Worm (Caenorhabditis elegans) whole organism, midembryonic: ENCODE results near the gene srab-8.

Source experiments
- cog-1 ChIP-seq: sonication (generic microtip); optimal IDR thresholded peaks from 2 replicates; lab custom pipeline; 2016; ENCODE audit warnings: missing genetic modification characterization, missing compliant biosample characterization
- flt-1 ChIP-seq: fragments of 200-800 bp; sonication (Bioruptor generic); IDR thresholded peaks from 2 replicates; pipeline ENCODE4 v1.3.6; 2022; ENCODE audit warnings: missing genetic modification characterization, missing compliant biosample characterization
- klf-2 ChIP-seq: fragments of 200-800 bp; sonication (Bioruptor generic); conservative IDR thresholded peaks from 2 replicates; pipeline ENCODE4 v1.3.6; 2022; ENCODE audit warnings: missing genetic modification reagents, missing genetic modification characterization, missing compliant biosample characterization
- med-1 ChIP-seq: sonication (generic microtip); optimal IDR thresholded peaks from 2 replicates; lab custom pipeline; 2017; ENCODE audit warnings: missing genetic modification characterization, mild to moderate bottlenecking, missing compliant biosample characterization, antibody characterized with exemption, missing genetic modification reagents; ENCODE audit not compliant: insufficient read depth
- ref-1 ChIP-seq: fragments of 200-800 bp; sonication (Bioruptor generic); conservative IDR thresholded peaks from 2 replicates; pipeline ENCODE4 v1.3.6; 2022; ENCODE audit warnings: missing genetic modification reagents, missing genetic modification characterization, missing compliant biosample characterization
- ztf-23 ChIP-seq: fragments of 200-800 bp; sonication (Bioruptor generic); IDR thresholded peaks from 2 replicates; pipeline ENCODE4 v1.3.6; 2022; ENCODE audit warnings: missing genetic modification reagents, missing genetic modification characterization, missing compliant biosample characterization
- ztf-29 ChIP-seq: fragments of 200-800 bp; sonication (Bioruptor generic); IDR thresholded peaks from 2 replicates; pipeline ENCODE4 v1.3.6; 2022; ENCODE audit warnings: missing genetic modification reagents, missing genetic modification characterization, missing compliant biosample characterization

DNA sequence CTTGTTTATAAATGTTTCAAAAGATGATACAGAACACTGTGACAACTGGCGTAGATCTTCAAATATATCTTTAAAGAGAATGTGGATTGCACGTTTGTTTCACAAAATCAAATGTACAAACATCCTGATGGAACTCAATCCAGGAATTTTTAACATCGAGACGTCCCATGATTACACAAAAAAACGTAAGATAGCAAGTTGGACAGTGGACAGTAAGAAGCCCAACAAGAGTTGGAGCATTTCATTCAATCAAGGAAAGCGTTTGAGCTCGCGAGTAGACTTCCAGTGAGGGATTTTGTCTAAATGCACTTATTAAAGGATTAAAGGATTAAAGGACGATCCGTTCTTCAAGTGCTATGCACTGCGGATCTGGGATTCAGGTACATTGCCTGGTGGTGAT lies 17.0 kb upstream of the srab-8 start, which contains the start of gene C36C5.12:
- TF ChIP-seq klf-2 (GFP tag; lab: Robert Waterston, UW) (no peak), ztf-23 (GFP tag; lab: Robert Waterston, UW) (no peak), ref-1 (GFP tag; lab: Robert Waterston, UW) (no peak), cog-1 (no peak), ztf-29 (GFP tag; lab: Robert Waterston, UW) (no peak), med-1 (no peak), flt-1 (GFP tag; lab: Robert Waterston, UW) (no peak)
